Fruit fly (Drosophila melanogaster) whole organism, wandering third instar larva: ENCODE results near the gene mRpL38.

ENCODE experiments used
- Abd-B ChIP-seq: fragments of >200 bp; optimal IDR thresholded peaks from 2 replicates; lab custom pipeline; 2017; ENCODE audit warnings: missing biosample characterization, missing genetic modification characterization
- CG32264 ChIP-seq: fragments of 200-800 bp; sonication (Bioruptor generic); optimal IDR thresholded peaks from 2 replicates; lab custom pipeline; 2016; ENCODE audit warnings: missing biosample characterization, missing genetic modification characterization
- CG9705 ChIP-seq: fragments of 200-800 bp; sonication (Bioruptor generic); optimal IDR thresholded peaks from 2 replicates; lab custom pipeline; 2018; ENCODE audit warnings: missing biosample characterization, mild to moderate bottlenecking, missing genetic modification characterization
- CrebA ChIP-seq: fragments of 200-800 bp; sonication (Bioruptor generic); optimal IDR thresholded peaks from 2 replicates; lab custom pipeline; 2016; ENCODE audit warnings: missing biosample characterization, mild to moderate bottlenecking, missing genetic modification characterization, borderline replicate concordance
- Dfd ChIP-seq: fragments of >200 bp; optimal IDR thresholded peaks from 2 replicates; lab custom pipeline; 2017; ENCODE audit warnings: missing biosample characterization, missing genetic modification characterization
- Dif ChIP-seq: fragments of 200-275, 200-300 bp; sonication (Bioruptor generic); optimal IDR thresholded peaks from 2 replicates; lab custom pipeline; 2018; ENCODE audit warnings: missing biosample characterization, missing genetic modification characterization; ENCODE audit not compliant: partially characterized antibody
- HLH106 ChIP-seq: fragments of 200-800 bp; optimal IDR thresholded peaks from 3 replicates; lab custom pipeline; 2019; ENCODE audit warnings: missing biosample characterization, mild to moderate bottlenecking, missing genetic modification characterization, moderate library complexity
- Hr83 ChIP-seq: fragments of 200-300 bp; sonication (Bioruptor generic); optimal IDR thresholded peaks from 2 replicates; lab custom pipeline; 2016; ENCODE audit warnings: missing biosample characterization, mild to moderate bottlenecking, missing genetic modification characterization, moderate library complexity; ENCODE audit not compliant: poor library complexity, severe bottlenecking
- Jra ChIP-seq: sonication (Bioruptor generic); optimal IDR thresholded peaks from 2 replicates; lab custom pipeline; 2016; ENCODE audit warnings: missing biosample characterization, missing genetic modification characterization
- Mio ChIP-seq: sonication (Bioruptor generic); optimal IDR thresholded peaks from 2 replicates; lab custom pipeline; 2016; ENCODE audit warnings: missing biosample characterization, missing genetic modification characterization
- Myc ChIP-seq: fragments of >200 bp; optimal IDR thresholded peaks from 2 replicates; lab custom pipeline; 2017
- N ChIP-seq: fragments of >200 bp; optimal IDR thresholded peaks from 2 replicates; lab custom pipeline; 2018; ENCODE audit warnings: missing biosample characterization, missing external identifiers, missing genetic modification characterization
- OdsH ChIP-seq: fragments of 200-800 bp; sonication (Bioruptor generic); optimal IDR thresholded peaks from 2 replicates; lab custom pipeline; 2016; ENCODE audit warnings: missing biosample characterization, mild to moderate bottlenecking, missing genetic modification characterization
- Rel ChIP-seq, 2 experiments: fragments of 200-800 bp; sonication (Bioruptor generic) in 1 of 2; optimal IDR thresholded peaks; 2 replicates in 1 of 2; 3 replicates in 1 of 2; lab custom pipeline; 2016 to 2019; ENCODE audit warnings: mild to moderate bottlenecking in 2 of 2, missing biosample characterization in 2 of 2, missing genetic modification characterization in 2 of 2, moderate library complexity in 1 of 2
- Sp1 ChIP-seq: fragments of 200-800 bp; sonication (Bioruptor generic); optimal IDR thresholded peaks from 3 replicates; lab custom pipeline; 2019; ENCODE audit warnings: missing biosample characterization, mild to moderate bottlenecking, missing genetic modification characterization, moderate library complexity
- Vsx2 ChIP-seq: fragments of 200-300, 225-300 bp; sonication (Bioruptor generic); optimal IDR thresholded peaks from 2 replicates; lab custom pipeline; 2018; ENCODE audit warnings: missing biosample characterization, missing genetic modification characterization; ENCODE audit not compliant: partially characterized antibody
- br ChIP-seq: fragments of 200-800 bp; sonication (Bioruptor generic); optimal IDR thresholded peaks from 2 replicates; lab custom pipeline; 2016; ENCODE audit warnings: missing biosample characterization, missing genetic modification characterization
- brk ChIP-seq: fragments of 200-800 bp; sonication (Bioruptor generic); optimal IDR thresholded peaks from 2 replicates; lab custom pipeline; 2016; ENCODE audit warnings: missing biosample characterization, mild to moderate bottlenecking, missing genetic modification characterization
- dl ChIP-seq, 2 experiments: fragments of 175-275, 200-275 bp in 1 of 2; fragments of 200-275 bp in 1 of 2; sonication (Bioruptor generic); optimal IDR thresholded peaks; lab custom pipeline; 2018; ENCODE audit warnings: mild to moderate bottlenecking in 2 of 2, missing biosample characterization in 2 of 2, missing genetic modification characterization in 2 of 2, moderate library complexity in 2 of 2; ENCODE audit not compliant: partially characterized antibody in 2 of 2, insufficient read depth in 1 of 2
- dmrt93B ChIP-seq: fragments of 200-800 bp; sonication (Bioruptor generic); optimal IDR thresholded peaks from 2 replicates; lab custom pipeline; 2018; ENCODE audit warnings: missing biosample characterization, mild to moderate bottlenecking, missing genetic modification characterization
- dsf ChIP-seq: sonication (Bioruptor generic); optimal IDR thresholded peaks from 2 replicates; lab custom pipeline; 2016; ENCODE audit warnings: missing biosample characterization, missing genetic modification characterization, borderline replicate concordance
- ey ChIP-seq: fragments of 200-800 bp; sonication (Bioruptor generic); optimal IDR thresholded peaks from 2 replicates; lab custom pipeline; 2016; ENCODE audit warnings: missing biosample characterization, missing genetic modification characterization
- foxo ChIP-seq, 2 experiments: fragments of 200-800 bp; sonication (Bioruptor generic); optimal IDR thresholded peaks; 2 replicates in 1 of 2; 3 replicates in 1 of 2; lab custom pipeline; 2016 to 2017; ENCODE audit warnings: missing biosample characterization in 2 of 2, missing genetic modification characterization in 2 of 2
- fru ChIP-seq: fragments of 200-800 bp; sonication (Bioruptor generic); optimal IDR thresholded peaks from 3 replicates; lab custom pipeline; 2016; ENCODE audit warnings: missing biosample characterization, mild to moderate bottlenecking, missing genetic modification characterization
- jim ChIP-seq: fragments of 175-275, 200-325 bp; sonication (Bioruptor generic); optimal IDR thresholded peaks from 2 replicates; lab custom pipeline; 2016; ENCODE audit warnings: missing biosample characterization, mild to moderate bottlenecking, missing genetic modification characterization
- pan ChIP-seq: fragments of >200 bp; optimal IDR thresholded peaks from 2 replicates; lab custom pipeline; 2017
- psq ChIP-seq: fragments of 200-800 bp; sonication (Bioruptor generic); optimal IDR thresholded peaks from 3 replicates; lab custom pipeline; 2017; ENCODE audit warnings: missing biosample characterization, mild to moderate bottlenecking, missing genetic modification characterization, moderate library complexity
- rgr ChIP-seq: fragments of 200-800 bp; sonication (Bioruptor generic); optimal IDR thresholded peaks from 3 replicates; lab custom pipeline; 2016; ENCODE audit warnings: missing biosample characterization, mild to moderate bottlenecking, missing genetic modification characterization
- sv ChIP-seq: fragments of 200-800 bp; sonication (Bioruptor generic); optimal IDR thresholded peaks from 3 replicates; lab custom pipeline; 2016; ENCODE audit warnings: missing biosample characterization, missing genetic modification characterization
- tai ChIP-seq: sonication (Bioruptor generic); optimal IDR thresholded peaks from 2 replicates; lab custom pipeline; 2016; ENCODE audit warnings: missing biosample characterization, missing genetic modification characterization
- woc ChIP-seq: sonication (Bioruptor generic); optimal IDR thresholded peaks from 2 replicates; lab custom pipeline; 2016; ENCODE audit warnings: missing biosample characterization, mild to moderate bottlenecking, missing genetic modification characterization

The mRpL38 gene

DNA sequence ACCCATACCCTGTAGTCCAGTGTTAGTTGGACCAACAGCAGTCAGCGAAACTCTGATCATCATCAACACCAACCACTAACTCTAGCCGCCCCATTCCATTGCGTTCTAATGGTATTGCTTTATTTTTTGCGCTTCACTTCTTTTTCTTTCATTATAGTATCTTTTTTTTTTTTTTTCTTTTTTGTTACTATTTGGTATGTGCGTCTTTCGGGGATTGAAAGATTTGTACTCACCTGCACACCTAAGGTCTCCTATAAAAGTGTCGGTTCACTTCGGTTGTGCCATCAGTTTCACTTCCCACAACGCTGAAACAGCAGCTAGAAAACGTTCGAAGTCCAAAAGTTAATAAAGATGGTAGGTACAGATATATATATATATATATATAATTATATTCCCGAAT, 36.9 kb upstream of the mRpL38 start, which contains the start of gene CG11585:
Gene CG11585 (plus strand): TSS at position 301 of the 400 bp plus-strand sequence.
- TF ChIP-seq woc (GFP tag; lab: Kevin White, UChicago) = no peak
- no peak for TF ChIP-seq Hr83 (GFP tag; lab: Kevin White, UChicago)
- no peak for TF ChIP-seq Sp1
- TF ChIP-seq CG32264 (GFP tag; lab: Kevin White, UChicago) = no peak
- TF ChIP-seq Myc (lab: Kevin White, UChicago) = no peak
- TF ChIP-seq HLH106 (tag; lab: Kevin White, UChicago) = no peak
- TF ChIP-seq Dif = no peak

DNA sequence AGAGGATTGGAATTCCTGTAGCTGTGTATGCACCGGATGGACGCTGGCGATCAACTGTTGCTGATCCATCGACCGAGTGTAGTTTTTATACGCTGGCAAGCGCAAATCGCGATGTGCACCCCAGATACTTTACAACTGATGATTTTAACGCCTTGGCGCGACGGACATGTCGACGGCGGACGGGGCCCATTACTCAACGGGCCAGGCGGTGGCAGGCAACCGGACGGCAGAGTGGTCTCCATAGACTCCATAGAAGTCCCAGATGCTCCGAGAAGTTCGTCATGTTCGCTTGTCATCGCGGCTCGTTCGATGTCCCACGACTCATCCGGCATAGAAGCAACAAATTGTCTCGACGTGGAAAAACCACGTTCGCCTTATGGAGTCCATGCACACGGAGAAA, 34.2 kb upstream of the mRpL38 start, which contains the start of gene CG13403:
Gene CG13403 (minus strand): TSS at position 101 of the 400 bp plus-strand sequence.
- TF ChIP-seq Rel (GFP tag; optimal IDR thresholded peaks at IDR 0.05; lab: Kevin White, UChicago) (no peak), Rel (tag; optimal IDR thresholded peaks at IDR 0.05; lab: Kevin White, UChicago) (no peak), dsf (GFP tag; lab: Kevin White, UChicago) (no peak), foxo (GFP tag; optimal IDR thresholded peaks at IDR 0.05; lab: Kevin White, UChicago) (no peak), jim (GFP tag; lab: Kevin White, UChicago) (no peak), Sp1 (no peak), Dfd (GFP tag; lab: Kevin White, UChicago) (no peak), OdsH (GFP tag; lab: Kevin White, UChicago) (no peak), Mio (GFP tag; lab: Kevin White, UChicago) (no peak), CG9705 (GFP tag; lab: Kevin White, UChicago) (no peak), dl (GFP tag; optimal IDR thresholded peaks at IDR 0.05; lab: Kevin White, UChicago; ENCODE audit: insufficient read depth in 1 of 2, partially characterized antibody in 2 of 2) (no peak), Abd-B (GFP tag; lab: Kevin White, UChicago) (no peak), ey (GFP tag; lab: Kevin White, UChicago) (no peak), Jra (GFP tag; lab: Kevin White, UChicago) (no peak)

DNA sequence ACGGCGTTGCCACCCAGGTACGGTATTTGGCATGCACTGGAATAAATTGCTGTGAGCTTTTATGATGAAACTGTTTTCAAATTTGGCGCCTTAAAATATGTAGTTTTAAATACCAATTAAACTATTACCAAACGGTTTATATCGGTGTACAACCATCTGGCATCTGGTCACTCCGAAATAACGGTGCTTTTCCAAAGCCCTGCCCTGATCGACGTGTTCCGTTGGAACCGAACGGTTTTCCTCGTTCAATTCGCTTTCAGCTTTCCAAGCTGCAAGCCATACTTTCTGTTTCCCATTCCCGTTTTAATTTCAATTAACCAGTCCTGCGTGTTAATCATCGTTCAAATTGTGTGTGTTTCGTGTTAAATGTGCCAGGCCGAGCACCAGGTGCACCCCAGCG, 33.1 kb upstream of the mRpL38 start, which contains the start of gene yl:
Gene yl (plus strand): TSS at position 202 of the 400 bp plus-strand sequence.
- TF ChIP-seq foxo (GFP tag; optimal IDR thresholded peaks at IDR 0.05; lab: Kevin White, UChicago) (no peak), CrebA (no peak), woc (GFP tag; lab: Kevin White, UChicago) (no peak), dl (GFP tag; optimal IDR thresholded peaks at IDR 0.05; lab: Kevin White, UChicago; ENCODE audit: insufficient read depth in 1 of 2, partially characterized antibody in 2 of 2) (no peak), CG9705 (GFP tag; lab: Kevin White, UChicago) (no peak), tai (no peak), psq (no peak), dsf (GFP tag; lab: Kevin White, UChicago) (no peak), Vsx2 (GFP tag; lab: Kevin White, UChicago) (no peak), dmrt93B (GFP tag; lab: Kevin White, UChicago) (no peak), Dif (no peak), Abd-B (GFP tag; lab: Kevin White, UChicago) (no peak), jim (GFP tag; lab: Kevin White, UChicago) (no peak), Sp1 (no peak), pan (lab: Kevin White, UChicago) (no peak), Hr83 (GFP tag; lab: Kevin White, UChicago) (no peak), sv (GFP tag; lab: Kevin White, UChicago) (no peak), Rel (GFP tag; optimal IDR thresholded peaks at IDR 0.05; lab: Kevin White, UChicago) (no peak), Rel (tag; optimal IDR thresholded peaks at IDR 0.05; lab: Kevin White, UChicago) (no peak), fru (GFP tag; lab: Kevin White, UChicago) (no peak), rgr (GFP tag; lab: Kevin White, UChicago) (no peak)

DNA sequence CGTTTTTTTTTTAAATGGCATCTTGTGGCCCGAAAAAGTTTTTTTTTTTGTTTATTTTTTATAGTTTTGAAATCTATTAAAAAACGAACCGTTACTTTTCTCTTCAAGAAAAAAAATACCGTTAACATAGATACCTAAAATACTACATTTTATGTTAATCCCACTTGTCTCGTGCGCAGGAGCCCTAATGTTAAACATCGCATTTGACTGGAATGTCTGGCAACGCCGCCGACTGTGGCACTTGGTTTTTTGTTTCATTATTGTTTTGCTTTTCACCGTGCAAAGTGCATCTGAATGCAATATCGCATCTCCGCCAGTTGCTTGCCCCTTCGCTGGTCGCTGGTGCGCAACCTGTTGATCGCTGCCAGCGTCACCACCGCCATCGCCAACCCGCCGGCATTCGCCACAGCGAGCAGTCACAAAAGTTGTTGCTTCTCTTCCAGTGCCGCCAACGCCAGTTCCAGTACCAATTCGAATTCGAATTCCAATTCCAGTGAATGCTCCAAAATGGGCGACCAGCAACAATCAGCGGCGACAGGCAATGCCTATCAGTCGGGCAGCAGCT, 26.0 kb upstream of the mRpL38 start, which contains the start of gene CG11590:
Gene CG11590 (plus strand): TSS at position 212 of the 565 bp plus-strand sequence.
- TF ChIP-seq Vsx2 (GFP tag; lab: Kevin White, UChicago) = peak; percentile 96
- TF ChIP-seq Myc (lab: Kevin White, UChicago) = no peak
- TF ChIP-seq Dif = peak; percentile 88

DNA sequence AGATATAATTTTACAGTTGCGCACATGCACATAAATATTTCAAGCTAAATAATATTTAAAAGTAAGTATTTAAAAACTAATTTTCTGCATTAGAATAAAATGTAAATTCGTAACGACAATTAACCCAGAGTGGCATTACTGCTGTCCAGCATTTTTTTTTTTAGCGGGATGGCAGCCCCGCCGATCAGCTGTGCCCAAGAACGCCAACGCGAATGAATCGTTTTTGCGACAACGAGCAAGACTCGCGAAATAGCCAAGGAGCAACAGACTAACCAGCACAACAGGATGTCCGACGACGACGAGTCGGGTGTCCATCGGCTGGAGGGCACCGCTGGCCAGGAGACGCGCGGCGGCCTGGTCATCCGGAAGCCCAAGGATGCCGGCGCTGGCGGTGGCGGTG, 24.9 kb upstream of the mRpL38 start, which contains the start of gene Prp16:
Gene Prp16 (plus strand): TSS at position 185 of the 400 bp plus-strand sequence.
- no peak for TF ChIP-seq OdsH (GFP tag; lab: Kevin White, UChicago)
- no peak for TF ChIP-seq CrebA
- no peak for TF ChIP-seq N (GFP tag; lab: Kevin White, UChicago)
- no peak for TF ChIP-seq CG32264 (GFP tag; lab: Kevin White, UChicago)
- no peak for TF ChIP-seq HLH106 (tag; lab: Kevin White, UChicago)
- no peak for TF ChIP-seq br
- no peak for TF ChIP-seq dl (GFP tag; optimal IDR thresholded peaks at IDR 0.05; lab: Kevin White, UChicago; ENCODE audit: insufficient read depth in 1 of 2, partially characterized antibody in 2 of 2)
- TF ChIP-seq Vsx2 (GFP tag; lab: Kevin White, UChicago) = no peak
- TF ChIP-seq Abd-B (GFP tag; lab: Kevin White, UChicago) = no peak
- no peak for TF ChIP-seq Mio (GFP tag; lab: Kevin White, UChicago)
- no peak for TF ChIP-seq Hr83 (GFP tag; lab: Kevin White, UChicago)
- no peak for TF ChIP-seq brk (GFP tag; lab: Kevin White, UChicago)
